Worm (Caenorhabditis elegans): ENCODE data around the gene cox-5A.

The cox-5A gene

ce11 chrIII:12904987-12905541 is at the start of gene cox-5A:
TSS of gene cox-5A (plus strand) at chrIII:12905491.
- TF ChIP-seq nhr-76 (tag; optimal IDR thresholded peaks at IDR 0.05) (peak; percentile 81), hmg-1.1 (GFP tag; IDR thresholded peaks at IDR 0.05) (peak; percentile 100), nhr-48 (tag; optimal IDR thresholded peaks at IDR 0.05) (peak; percentile 95), mdl-1 (tag; optimal IDR thresholded peaks at IDR 0.05) (peak; percentile 47 to 91), tra-1 (GFP tag; IDR thresholded peaks at IDR 0.05) (peak; percentile 96), lin-15B (tag; optimal IDR thresholded peaks at IDR 0.05) (peak; percentile 89), F49E8.2 (tag; optimal IDR thresholded peaks at IDR 0.05; ENCODE audit: borderline replicate concordance) (peak; percentile 92), mxl-3 (GFP tag; optimal IDR thresholded peaks at IDR 0.05) (peak; percentile 90), hif-1 (tag; optimal IDR thresholded peaks at IDR 0.05) (peak; percentile 85 to 96), nhr-28 (tag; optimal IDR thresholded peaks at IDR 0.05) (peak; percentile 94), sdz-12 (GFP tag; optimal IDR thresholded peaks at IDR 0.05) (peak; percentile 81), Y48G9A.11 (GFP tag; IDR thresholded peaks at IDR 0.05) (peak; percentile 90), snpc-4 (tag; optimal IDR thresholded peaks at IDR 0.05) (peak; percentile 67), lin-39 (tag; optimal IDR thresholded peaks at IDR 0.05) (peak; percentile 2), ceh-82 (tag; optimal IDR thresholded peaks at IDR 0.05) (no peak), lir-3 (tag; optimal IDR thresholded peaks at IDR 0.05) (peak; percentile 78), zip-11 (GFP tag; IDR thresholded peaks at IDR 0.05) (no peak), egl-43 (GFP tag; IDR thresholded peaks at IDR 0.05) (peak; percentile 97), egl-27 (tag; optimal IDR thresholded peaks at IDR 0.05) (no peak), duxl-1 (tag; optimal IDR thresholded peaks at IDR 0.05; ENCODE audit: poor library complexity) (peak; percentile 97), mxl-2 (GFP tag; conservative IDR thresholded peaks at IDR 0.05) (peak; percentile 76; the same call in 1 of the 2 replicates), lin-38 (GFP tag; IDR thresholded peaks at IDR 0.05) (peak; percentile 96), T20F7.1 (GFP tag; optimal IDR thresholded peaks at IDR 0.05) (no peak), nhr-77 (tag; optimal IDR thresholded peaks at IDR 0.05) (peak; percentile 98), skn-1 (tag; optimal IDR thresholded peaks at IDR 0.05) (peak; percentile 88), unc-62 (GFP tag; optimal IDR thresholded peaks at IDR 0.05 in 1 of 2) (peak in 1 of 2 experiments; percentile 100), unc-62 (tag; optimal IDR thresholded peaks at IDR 0.05) (no peak), jun-1 (tag; optimal IDR thresholded peaks at IDR 0.05) (peak; percentile 97), ctbp-1 (GFP tag; IDR thresholded peaks at IDR 0.05) (peak; percentile 98), ztf-7 (tag; optimal IDR thresholded peaks at IDR 0.05) (peak; percentile 95), Y75B8A.6 (GFP tag; IDR thresholded peaks at IDR 0.05) (peak; percentile 94), zfp-3 (GFP tag; conservative IDR thresholded peaks at IDR 0.05) (peak; percentile 99), vab-7 (GFP tag; IDR thresholded peaks at IDR 0.05) (peak; percentile 97), snpc-1.2 (GFP tag; IDR thresholded peaks at IDR 0.05) (peak; percentile 88), dmd-8 (GFP tag; IDR thresholded peaks at IDR 0.05) (no peak), D1046.2 (GFP tag; IDR thresholded peaks at IDR 0.05) (peak; percentile 92), Y5F2A.4 (GFP tag; optimal IDR thresholded peaks at IDR 0.05) (peak; percentile 92), fkh-10 (GFP tag; optimal IDR thresholded peaks at IDR 0.05) (peak; percentile 99), lin-13 (GFP tag; optimal IDR thresholded peaks at IDR 0.05) (peak; percentile 99), lsy-2 (tag; optimal IDR thresholded peaks at IDR 0.05) (peak; percentile 100), cey-2 (tag; optimal IDR thresholded peaks at IDR 0.05; ENCODE audit: borderline replicate concordance, insufficient read depth) (peak; percentile 83), spr-3 (GFP tag; optimal IDR thresholded peaks at IDR 0.05) (peak; percentile 99), zip-2 (tag; optimal IDR thresholded peaks at IDR 0.05) (peak; percentile 92), unc-39 (tag; optimal IDR thresholded peaks at IDR 0.05) (no peak), Y105C5A.15 (GFP tag; IDR thresholded peaks at IDR 0.05) (peak; percentile 95), unc-130 (GFP tag; optimal IDR thresholded peaks at IDR 0.05) (peak; percentile 95), madf-9 (GFP tag; conservative IDR thresholded peaks at IDR 0.05) (peak; percentile 98), daf-19 (GFP tag; conservative IDR thresholded peaks at IDR 0.05) (no peak), zfp-2 (tag; optimal IDR thresholded peaks at IDR 0.05) (peak; percentile 90), lin-29 (GFP tag; IDR thresholded peaks at IDR 0.05) (peak; percentile 96), ZK337.2 (GFP tag; IDR thresholded peaks at IDR 0.05) (peak; percentile 77)
